Fruit fly (Drosophila melanogaster) whole organism, embryonic: ENCODE results near the gene Adat1.

Experiments
- Asciz ChIP-seq: fragments of 200-800 bp; sonication (Bioruptor generic); optimal IDR thresholded peaks from 2 replicates; lab custom pipeline; 2017; ENCODE audit warnings: missing biosample characterization, mild to moderate bottlenecking, missing genetic modification characterization, missing genetic modification reagents
- BEAF-32 ChIP-seq: fragments of 200-800 bp; sonication (Bioruptor generic); optimal IDR thresholded peaks from 3 replicates; lab custom pipeline; 2017; ENCODE audit warnings: missing biosample characterization, missing genetic modification characterization, mild to moderate bottlenecking, moderate library complexity, missing genetic modification reagents
- Bdp1 ChIP-seq: fragments of 200-800 bp; sonication (Bioruptor generic); optimal IDR thresholded peaks from 3 replicates; lab custom pipeline; 2016; ENCODE audit warnings: missing biosample characterization, missing genetic modification characterization
- CG10274 ChIP-seq: fragments of 200-800 bp; sonication (Bioruptor generic); optimal IDR thresholded peaks from 3 replicates; lab custom pipeline; 2017; ENCODE audit warnings: missing biosample characterization, mild to moderate bottlenecking, missing genetic modification characterization
- CG11560 ChIP-seq: fragments of 200-800 bp; sonication (Bioruptor generic); IDR thresholded peaks from 3 replicates; pipeline ENCODE4 v1.3.6; 2022; ENCODE audit warnings: missing biosample characterization, missing genetic modification characterization
- CG15479 ChIP-seq: fragments of 200-800 bp; sonication (Bioruptor generic); optimal IDR thresholded peaks from 3 replicates; lab custom pipeline; 2019; ENCODE audit warnings: missing biosample characterization, mild to moderate bottlenecking, missing genetic modification characterization, moderate library complexity
- CG15696 ChIP-seq: fragments of 200-800 bp; sonication (Bioruptor generic); optimal IDR thresholded peaks from 2 replicates; lab custom pipeline; 2019; ENCODE audit warnings: missing biosample characterization, mild to moderate bottlenecking, missing genetic modification characterization, moderate library complexity
- CG16813 ChIP-seq: fragments of 200-800 bp; sonication (Bioruptor generic); IDR thresholded peaks from 3 replicates; pipeline ENCODE4 v1.3.6; 2022; ENCODE audit warnings: missing biosample characterization, missing genetic modification characterization; ENCODE audit not compliant: partially characterized antibody
- CG18599 ChIP-seq: fragments of 200-800 bp; sonication (Bioruptor generic); optimal IDR thresholded peaks from 3 replicates; lab custom pipeline; 2017; ENCODE audit warnings: missing biosample characterization, missing genetic modification characterization, mild to moderate bottlenecking, moderate library complexity, missing genetic modification reagents
- CG2129 ChIP-seq: fragments of 200-800 bp; sonication (Bioruptor generic); IDR thresholded peaks from 2 replicates; pipeline ENCODE4 v1.3.6; 2022; ENCODE audit warnings: missing biosample characterization, missing genetic modification characterization; ENCODE audit not compliant: partially characterized antibody
- CG30403 ChIP-seq: fragments of 200-800 bp; sonication (Bioruptor generic); optimal IDR thresholded peaks from 3 replicates; lab custom pipeline; 2016; ENCODE audit warnings: missing biosample characterization, missing genetic modification characterization
- CG4404 ChIP-seq: fragments of 200-800 bp; sonication (Bioruptor generic); IDR thresholded peaks from 2 replicates; pipeline ENCODE4 v1.3.6; 2022; ENCODE audit warnings: missing biosample characterization, missing genetic modification characterization
- CG5245 ChIP-seq: fragments of 200-800 bp; sonication (Bioruptor generic); optimal IDR thresholded peaks from 3 replicates; lab custom pipeline; 2016; ENCODE audit warnings: missing biosample characterization, missing genetic modification characterization
- CG7372 ChIP-seq: fragments of 200-800 bp; sonication (Bioruptor generic); IDR thresholded peaks from 2 replicates; pipeline ENCODE4 v1.3.6; 2022; ENCODE audit warnings: missing biosample characterization, missing genetic modification characterization
- CG9932 ChIP-seq: fragments of 200-800 bp; sonication (Bioruptor generic); IDR thresholded peaks from 2 replicates; pipeline ENCODE4 v1.3.6; 2022; ENCODE audit warnings: missing biosample characterization, missing genetic modification characterization
- Deaf1 ChIP-seq: fragments of 200-800 bp; optimal IDR thresholded peaks from 3 replicates; lab custom pipeline; 2019; ENCODE audit warnings: missing biosample characterization, mild to moderate bottlenecking, missing genetic modification characterization, moderate library complexity
- Dip3 ChIP-seq: fragments of 200-800 bp; sonication (Bioruptor generic); optimal IDR thresholded peaks from 3 replicates; lab custom pipeline; 2016; ENCODE audit warnings: missing biosample characterization, missing genetic modification characterization
- Dll ChIP-seq: fragments of 200-800 bp; sonication (Bioruptor generic); IDR thresholded peaks from 4 replicates; pipeline ENCODE4 v1.3.6; 2022; ENCODE audit warnings: missing biosample characterization, missing genetic modification characterization; ENCODE audit not compliant: partially characterized antibody
- Ets97D ChIP-seq: fragments of 200-800 bp; sonication (Bioruptor generic); optimal IDR thresholded peaks from 3 replicates; lab custom pipeline; 2016; ENCODE audit warnings: missing biosample characterization, missing genetic modification characterization
- HLH4C ChIP-seq: fragments of 200-800 bp; sonication (Bioruptor generic); IDR thresholded peaks from 3 replicates; pipeline ENCODE4 v1.3.6; 2022; ENCODE audit warnings: missing biosample characterization, missing genetic modification characterization; ENCODE audit not compliant: partially characterized antibody
- MESR4 ChIP-seq: fragments of 200-800 bp; sonication (Bioruptor generic); optimal IDR thresholded peaks from 2 replicates; lab custom pipeline; 2018; ENCODE audit warnings: missing biosample characterization, mild to moderate bottlenecking, missing genetic modification characterization, moderate library complexity
- MTF-1 ChIP-seq: fragments of 200-800 bp; sonication (Bioruptor generic); optimal IDR thresholded peaks from 2 replicates; lab custom pipeline; 2018; ENCODE audit warnings: missing biosample characterization, mild to moderate bottlenecking, missing genetic modification characterization, borderline replicate concordance
- Mes4 ChIP-seq: fragments of 200-800 bp; sonication (Bioruptor generic); optimal IDR thresholded peaks from 2 replicates; lab custom pipeline; 2016; ENCODE audit warnings: missing biosample characterization, missing genetic modification characterization
- NFAT ChIP-seq: fragments of 200-800 bp; sonication (Bioruptor generic); IDR thresholded peaks from 2 replicates; pipeline ENCODE4 v1.3.6; 2022; ENCODE audit warnings: missing biosample characterization, missing genetic modification characterization
- Poxn ChIP-seq: fragments of 200-800 bp; sonication (Bioruptor generic); IDR thresholded peaks from 2 replicates; pipeline ENCODE4 v1.3.6; 2022; ENCODE audit warnings: missing biosample characterization, missing genetic modification characterization
- Rfx ChIP-seq: fragments of 200-800 bp; sonication (Bioruptor generic); IDR thresholded peaks from 2 replicates; pipeline ENCODE4 v1.3.6; 2022; ENCODE audit warnings: missing biosample characterization, missing genetic modification characterization
- Scr ChIP-seq: fragments of 200-800 bp; sonication (Bioruptor generic); IDR thresholded peaks from 2 replicates; pipeline ENCODE4 v1.3.6; 2022; ENCODE audit warnings: missing biosample characterization, missing genetic modification characterization; ENCODE audit not compliant: partially characterized antibody
- Sry-δ ChIP-seq: fragments of 200-800 bp; sonication (Bioruptor generic); optimal IDR thresholded peaks from 2 replicates; lab custom pipeline; 2016; ENCODE audit warnings: missing biosample characterization, missing genetic modification characterization
- amos ChIP-seq: fragments of 200-800 bp; sonication (Bioruptor generic); IDR thresholded peaks from 2 replicates; pipeline ENCODE4 v1.3.6; 2022; ENCODE audit warnings: missing biosample characterization, missing genetic modification characterization; ENCODE audit not compliant: partially characterized antibody
- ase ChIP-seq: fragments of 200-800 bp; sonication (Bioruptor generic); IDR thresholded peaks from 3 replicates; pipeline ENCODE4 v1.3.6; 2022; ENCODE audit warnings: missing biosample characterization, missing genetic modification characterization
- bbx ChIP-seq: fragments of 200-800 bp; sonication (Bioruptor generic); IDR thresholded peaks from 2 replicates; pipeline ENCODE4 v1.3.6; 2022; ENCODE audit warnings: missing biosample characterization, missing genetic modification characterization; ENCODE audit not compliant: partially characterized antibody
- br ChIP-seq: fragments of >200 bp; optimal IDR thresholded peaks from 2 replicates; lab custom pipeline; 2017
- chif ChIP-seq, 2 experiments: fragments of 200-800 bp; sonication (Bioruptor generic); optimal IDR thresholded peaks; 3 replicates each; lab custom pipeline; 2016; ENCODE audit warnings: missing biosample characterization in 2 of 2, missing genetic modification characterization in 2 of 2
- chm ChIP-seq: fragments of 200-800 bp; sonication (Bioruptor generic); IDR thresholded peaks from 2 replicates; pipeline ENCODE4 v1.3.6; 2022; ENCODE audit warnings: missing biosample characterization, missing genetic modification characterization
- ci ChIP-seq: fragments of 200-800 bp; sonication (Bioruptor generic); IDR thresholded peaks from 3 replicates; pipeline ENCODE4 v1.3.6; 2022; ENCODE audit warnings: missing biosample characterization, missing genetic modification characterization
- da ChIP-seq: fragments of 200-800 bp; sonication (Bioruptor generic); optimal IDR thresholded peaks from 2 replicates; lab custom pipeline; 2016; ENCODE audit warnings: missing biosample characterization, missing genetic modification characterization
- en ChIP-seq: fragments of 200-800 bp; sonication (Bioruptor generic); optimal IDR thresholded peaks from 2 replicates; lab custom pipeline; 2016; ENCODE audit warnings: missing biosample characterization, missing genetic modification characterization
- ewg ChIP-seq: fragments of 200-800 bp; sonication (Bioruptor generic); optimal IDR thresholded peaks from 3 replicates; lab custom pipeline; 2017; ENCODE audit warnings: mild to moderate bottlenecking, missing biosample characterization, missing genetic modification reagents, missing genetic modification characterization
- ftz-f1 ChIP-seq: fragments of 200-800 bp; sonication (Bioruptor generic); optimal IDR thresholded peaks from 2 replicates; lab custom pipeline; 2016; ENCODE audit warnings: missing biosample characterization, missing genetic modification characterization
- gem ChIP-seq: fragments of 200-800 bp; sonication (Bioruptor generic); optimal IDR thresholded peaks from 2 replicates; lab custom pipeline; 2019; ENCODE audit warnings: missing biosample characterization, mild to moderate bottlenecking, missing genetic modification characterization, moderate library complexity
- gsb-n ChIP-seq: fragments of 200-800 bp; sonication (Bioruptor generic); optimal IDR thresholded peaks from 3 replicates; lab custom pipeline; 2018; ENCODE audit warnings: missing biosample characterization, mild to moderate bottlenecking, missing genetic modification characterization
- jing ChIP-seq: fragments of 200-800 bp; sonication (Bioruptor generic); optimal IDR thresholded peaks from 2 replicates; lab custom pipeline; 2018; ENCODE audit warnings: missing biosample characterization, mild to moderate bottlenecking, missing genetic modification characterization
- pan ChIP-seq, 4 experiments: fragments of >200 bp in 3 of 4; fragments of 200-800 bp in 1 of 4; sonication (Bioruptor generic) in 1 of 4; optimal IDR thresholded peaks in 3 of 4; IDR thresholded peaks in 1 of 4; 2 replicates each; pipeline versions ENCODE4 v1.3.6 to Lab custom; 2017 to 2022; ENCODE audit warnings: missing biosample characterization in 2 of 4, missing genetic modification characterization in 2 of 4, mixed read lengths in 1 of 4
- pzg ChIP-seq: fragments of 200-800 bp; sonication (Bioruptor generic); optimal IDR thresholded peaks from 3 replicates; lab custom pipeline; 2018; ENCODE audit warnings: missing biosample characterization, mild to moderate bottlenecking, missing genetic modification characterization, moderate library complexity
- sens ChIP-seq: fragments of 200-800 bp; sonication (Bioruptor generic); peaks from one replicate; lab custom pipeline; 2016; ENCODE audit warnings: missing biosample characterization, missing genetic modification characterization
- slbo ChIP-seq: fragments of 200-800 bp; sonication (Bioruptor generic); IDR thresholded peaks from 2 replicates; pipeline ENCODE4 v1.3.6; 2022; ENCODE audit warnings: missing biosample characterization, missing genetic modification characterization
- sna ChIP-seq: fragments of 200-800 bp; sonication (Bioruptor generic); IDR thresholded peaks from 2 replicates; pipeline ENCODE4 v1.3.6; 2022; ENCODE audit warnings: missing biosample characterization, missing genetic modification characterization; ENCODE audit not compliant: partially characterized antibody
- trh ChIP-seq: fragments of 200-800 bp; sonication (Bioruptor generic); optimal IDR thresholded peaks from 2 replicates; lab custom pipeline; 2016; ENCODE audit warnings: missing biosample characterization, missing genetic modification characterization
- vfl ChIP-seq: fragments of 200-800 bp; sonication (Bioruptor generic); optimal IDR thresholded peaks from 2 replicates; lab custom pipeline; 2016; ENCODE audit warnings: missing biosample characterization, missing genetic modification characterization
- zen2 ChIP-seq: fragments of 200-800 bp; sonication (Bioruptor generic); IDR thresholded peaks from 3 replicates; pipeline ENCODE4 v1.3.6; 2022; ENCODE audit warnings: missing biosample characterization, missing genetic modification characterization; ENCODE audit not compliant: partially characterized antibody

Adat1 gene

DNA sequence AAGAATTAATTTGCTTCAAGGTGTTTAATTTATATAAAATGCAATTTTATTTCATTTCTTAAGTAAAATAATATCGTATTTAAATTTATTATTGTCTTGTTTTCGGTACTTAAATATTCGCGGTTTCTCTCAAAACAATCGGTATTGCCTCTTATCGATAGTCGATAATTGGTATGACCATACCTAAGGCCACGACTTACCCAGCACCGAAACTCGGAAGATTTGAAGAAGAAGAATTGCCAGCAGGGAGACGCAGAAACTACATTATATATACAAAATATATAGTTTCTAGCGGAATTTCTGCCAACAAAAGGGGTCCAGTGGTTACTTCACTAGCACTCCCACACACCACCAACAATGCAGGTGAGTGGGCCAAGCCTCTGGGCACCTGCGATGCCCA is 40.4 kb downstream of the Adat1 start (continued):
- TF ChIP-seq CG9932 (GFP tag; lab: Robert Waterston, UW) (no peak), Bdp1 (GFP tag; lab: Kevin White, UChicago) (no peak), sens (peak; percentile 51), ci (no peak), amos (GFP tag; lab: Robert Waterston, UW) (peak; percentile 74), Poxn (GFP tag; lab: Robert Waterston, UW) (no peak), ewg (GFP tag; lab: Kevin White, UChicago) (no peak), Dip3 (GFP tag; lab: Kevin White, UChicago) (peak; percentile 68), Rfx (GFP tag; lab: Robert Waterston, UW) (no peak), trh (GFP tag; lab: Kevin White, UChicago) (no peak), MESR4 (GFP tag; lab: Kevin White, UChicago) (peak; percentile 80), NFAT (GFP tag; lab: Robert Waterston, UW) (no peak), CG10274 (GFP tag; lab: Kevin White, UChicago) (no peak), Ets97D (GFP tag; lab: Kevin White, UChicago) (peak; percentile 10), vfl (GFP tag; lab: Kevin White, UChicago) (no peak), chm (no peak), CG2129 (GFP tag; lab: Robert Waterston, UW) (peak; percentile 41; the same call in 1 of the 2 replicates), CG15696 (tag; lab: Kevin White, UChicago) (no peak), br (lab: Kevin White, UChicago) (no peak), ftz-f1 (GFP tag; lab: Kevin White, UChicago) (peak; percentile 93), CG16813 (GFP tag; lab: Robert Waterston, UW) (peak; percentile 55; the same call in 2 of the 3 replicates), slbo (no peak), CG7372 (no peak), CG4404 (GFP tag; lab: Robert Waterston, UW) (no peak), en (GFP tag; lab: Kevin White, UChicago) (no peak), MTF-1 (GFP tag; lab: Kevin White, UChicago) (no peak), chif (GFP tag; optimal IDR thresholded peaks at IDR 0.05; lab: Kevin White, UChicago) (no peak), CG11560 (tag; lab: Robert Waterston, UW) (no peak), ase (GFP tag; lab: Robert Waterston, UW) (no peak), CG30403 (GFP tag; lab: Kevin White, UChicago) (no peak), HLH4C (GFP tag; lab: Robert Waterston, UW) (peak; percentile 62), Deaf1 (no peak), CG18599 (no peak), sna (GFP tag; lab: Robert Waterston, UW) (peak; percentile 70), bbx (GFP tag; lab: Robert Waterston, UW) (peak; percentile 70; the same call in 1 of the 2 replicates), gem (tag; lab: Kevin White, UChicago) (no peak), CG15479 (no peak), Dll (GFP tag; lab: Robert Waterston, UW) (peak; percentile 73), pzg (GFP tag; lab: Kevin White, UChicago) (peak; percentile 69), jing (GFP tag; lab: Kevin White, UChicago) (no peak), zen2 (GFP tag; lab: Robert Waterston, UW) (peak; percentile 18; the same call in 1 of the 3 replicates), Sry-δ (GFP tag; lab: Kevin White, UChicago) (peak; percentile 63), gsb-n (no peak), Scr (peak; percentile 74), CG5245 (GFP tag; lab: Kevin White, UChicago) (no peak), da (no peak), Mes4 (GFP tag; lab: Kevin White, UChicago) (no peak), BEAF-32 (GFP tag; lab: Kevin White, UChicago) (peak; percentile 75), pan (optimal IDR thresholded peaks at IDR 0.05; lab: Kevin White, UChicago) (no peak), pan (GFP tag; optimal IDR thresholded peaks at IDR 0.05 in 1 of 2, IDR thresholded peaks at IDR 0.05 in 1 of 2) (no peak), Asciz (GFP tag; lab: Kevin White, UChicago) (no peak)
